Worm (Caenorhabditis elegans) whole organism, L3 larva: ENCODE data around the gene F09E5.3.

Experiments
- R02D3.7 ChIP-seq: fragments of 150-350 bp; optimal IDR thresholded peaks from 2 replicates; lab custom pipeline; 2014; ENCODE audit warnings: missing biosample characterization, missing genetic modification characterization
- ama-1 ChIP-seq: fragments of 150-350 bp; optimal IDR thresholded peaks from 2 replicates; lab custom pipeline; 2018
- ceh-82 ChIP-seq: fragments of 150-350 bp; optimal IDR thresholded peaks from 2 replicates; lab custom pipeline; 2014; ENCODE audit warnings: missing biosample characterization, missing genetic modification characterization
- fkh-10 ChIP-seq: sonication (generic microtip); optimal IDR thresholded peaks from 2 replicates; lab custom pipeline; 2017; ENCODE audit warnings: missing biosample characterization, missing genetic modification reagents, missing genetic modification characterization
- sea-2 ChIP-seq: fragments of 150-350 bp; sonication (generic microtip); optimal IDR thresholded peaks from 4 replicates; lab custom pipeline; 2014; ENCODE audit warnings: missing biosample characterization, missing genetic modification reagents, missing genetic modification characterization
- snpc-4 ChIP-seq: fragments of 150-350 bp; optimal IDR thresholded peaks from 2 replicates; lab custom pipeline; 2014; ENCODE audit warnings: missing biosample characterization, missing genetic modification characterization
- zag-1 ChIP-seq: fragments of 150-350 bp; optimal IDR thresholded peaks from 2 replicates; lab custom pipeline; 2014; ENCODE audit warnings: missing biosample characterization, missing genetic modification characterization

ce11 chrII:5388786-5389421, 15.1 kb downstream of the F09E5.3 start, which contains the start of gene rsp-4:
- no peak for TF ChIP-seq ama-1 (lab: Kevin White, UChicago)
- TF ChIP-seq snpc-4 (tag; lab: Kevin White, UChicago): no peak
- TF ChIP-seq zag-1: no peak
- no peak for TF ChIP-seq sea-2 (GFP tag; lab: Kevin White, UChicago)
- TF ChIP-seq fkh-10 (GFP tag; lab: Kevin White, UChicago): no peak
- TF ChIP-seq ceh-82: no peak
- no peak for TF ChIP-seq R02D3.7 (tag; lab: Kevin White, UChicago)
